Fruit fly (Drosophila melanogaster) whole organism, prepupa: Measurements from ENCODE around the gene Rbm13.

Experiments used
- Blimp-1 ChIP-seq: fragments of 200-800 bp; sonication (Bioruptor generic); optimal IDR thresholded peaks from 3 replicates; lab custom pipeline; 2017; ENCODE audit warnings: missing biosample characterization, missing genetic modification characterization, mild to moderate bottlenecking, moderate library complexity, missing genetic modification reagents
- CG10669 ChIP-seq: fragments of 200-800 bp; sonication (Bioruptor generic); optimal IDR thresholded peaks from 3 replicates; lab custom pipeline; 2018; ENCODE audit warnings: missing biosample characterization, mild to moderate bottlenecking, missing genetic modification characterization, moderate library complexity
- CG11294 ChIP-seq: fragments of 200-800 bp; sonication (Bioruptor generic); IDR thresholded peaks from 2 replicates; pipeline ENCODE4 v1.3.6; 2022; ENCODE audit warnings: missing biosample characterization, missing genetic modification characterization
- CG11762 ChIP-seq: fragments of 200-800 bp; sonication (Bioruptor generic); optimal IDR thresholded peaks from 3 replicates; lab custom pipeline; 2016; ENCODE audit warnings: missing biosample characterization, missing genetic modification characterization; ENCODE audit not compliant: insufficient read depth
- CG11902 ChIP-seq: fragments of 200-800 bp; sonication (Bioruptor generic); optimal IDR thresholded peaks from 3 replicates; lab custom pipeline; 2016; ENCODE audit warnings: missing biosample characterization, missing genetic modification characterization
- CG15336 ChIP-seq: fragments of 200-800 bp; sonication (Bioruptor generic); IDR thresholded peaks from 2 replicates; pipeline ENCODE4 v1.3.6; 2022; ENCODE audit warnings: missing biosample characterization, missing genetic modification characterization
- CG1621 ChIP-seq: fragments of 200-800 bp; sonication (Bioruptor generic); optimal IDR thresholded peaks from 3 replicates; lab custom pipeline; 2018; ENCODE audit warnings: missing biosample characterization, mild to moderate bottlenecking, missing genetic modification characterization
- CG16779 ChIP-seq: fragments of 200-800 bp; sonication (Bioruptor generic); optimal IDR thresholded peaks from 3 replicates; lab custom pipeline; 2017; ENCODE audit warnings: missing biosample characterization, mild to moderate bottlenecking, missing genetic modification characterization
- CG3032 ChIP-seq: fragments of 200-800 bp; optimal IDR thresholded peaks from 2 replicates; lab custom pipeline; 2019; ENCODE audit warnings: missing biosample characterization, mild to moderate bottlenecking, missing genetic modification characterization, moderate library complexity
- CG31627 ChIP-seq: fragments of 200-800 bp; sonication (Bioruptor generic); optimal IDR thresholded peaks from 3 replicates; lab custom pipeline; 2016; ENCODE audit warnings: missing biosample characterization, missing genetic modification characterization
- CG32006 ChIP-seq: fragments of 200-800 bp; sonication (Bioruptor generic); optimal IDR thresholded peaks from 3 replicates; lab custom pipeline; 2017; ENCODE audit warnings: missing biosample characterization, mild to moderate bottlenecking, missing genetic modification characterization
- CG34406 ChIP-seq: fragments of 200-800 bp; sonication (Bioruptor generic); optimal IDR thresholded peaks from 3 replicates; lab custom pipeline; 2016; ENCODE audit warnings: missing biosample characterization, missing genetic modification characterization
- CG3919 ChIP-seq: fragments of 200-800 bp; sonication (Bioruptor generic); optimal IDR thresholded peaks from 3 replicates; lab custom pipeline; 2016; ENCODE audit warnings: missing biosample characterization, missing genetic modification characterization
- CG4318 ChIP-seq: fragments of 200-800 bp; sonication (Bioruptor generic); optimal IDR thresholded peaks from 3 replicates; lab custom pipeline; 2017; ENCODE audit warnings: missing biosample characterization, mild to moderate bottlenecking, missing genetic modification characterization
- CG6163 ChIP-seq: fragments of 200-800 bp; sonication (Bioruptor generic); IDR thresholded peaks from 3 replicates; pipeline ENCODE4 v1.3.6; 2022; ENCODE audit warnings: missing biosample characterization, missing genetic modification characterization
- CG6276 ChIP-seq: fragments of 200-800 bp; sonication (Bioruptor generic); optimal IDR thresholded peaks from 2 replicates; lab custom pipeline; 2017; ENCODE audit warnings: missing biosample characterization, mild to moderate bottlenecking, missing genetic modification characterization
- CG6792 ChIP-seq: fragments of 200-800 bp; sonication (Bioruptor generic); optimal IDR thresholded peaks from 3 replicates; lab custom pipeline; 2016; ENCODE audit warnings: missing biosample characterization, missing genetic modification characterization
- CG6808 ChIP-seq: fragments of 200-800 bp; sonication (Bioruptor generic); optimal IDR thresholded peaks from 3 replicates; lab custom pipeline; 2017; ENCODE audit warnings: missing biosample characterization, missing genetic modification characterization, mild to moderate bottlenecking, moderate library complexity, missing genetic modification reagents
- CG7368 ChIP-seq: fragments of 200-800 bp; sonication (Bioruptor generic); optimal IDR thresholded peaks from 3 replicates; lab custom pipeline; 2016; ENCODE audit warnings: missing biosample characterization, missing genetic modification characterization
- CG8319 ChIP-seq: fragments of 200-800 bp; sonication (Bioruptor generic); optimal IDR thresholded peaks from 3 replicates; lab custom pipeline; 2016; ENCODE audit warnings: missing biosample characterization, missing genetic modification characterization
- CG8632 ChIP-seq: fragments of 200-800 bp; sonication (Bioruptor generic); optimal IDR thresholded peaks from 3 replicates; lab custom pipeline; 2016; ENCODE audit warnings: missing biosample characterization, missing genetic modification characterization
- CG9139 ChIP-seq: fragments of 200-800 bp; sonication (Bioruptor generic); optimal IDR thresholded peaks from 3 replicates; lab custom pipeline; 2017; ENCODE audit warnings: missing biosample characterization, mild to moderate bottlenecking, missing genetic modification characterization
- Eip75B ChIP-seq: fragments of 200-800 bp; sonication (Bioruptor generic); optimal IDR thresholded peaks from 3 replicates; lab custom pipeline; 2016; ENCODE audit warnings: missing biosample characterization, missing genetic modification characterization
- Eip78C ChIP-seq: fragments of 200-800 bp; sonication (Bioruptor generic); peaks from one replicate; lab custom pipeline; 2016; ENCODE audit warnings: missing biosample characterization, missing genetic modification characterization
- Ets96B ChIP-seq: fragments of 200-800 bp; optimal IDR thresholded peaks from 2 replicates; lab custom pipeline; 2019; ENCODE audit warnings: missing biosample characterization, mild to moderate bottlenecking, missing genetic modification characterization, moderate library complexity
- Gug ChIP-seq: fragments of 200-800 bp; sonication (Bioruptor generic); IDR thresholded peaks from 2 replicates; pipeline ENCODE4 v1.3.6; 2022; ENCODE audit warnings: missing biosample characterization, missing genetic modification characterization
- Hr39 ChIP-seq: fragments of 200-800 bp; sonication (Bioruptor generic); optimal IDR thresholded peaks from 2 replicates; lab custom pipeline; 2016; ENCODE audit warnings: missing biosample characterization, missing genetic modification characterization
- Hr4 ChIP-seq: fragments of 200-800 bp; sonication (Bioruptor generic); optimal IDR thresholded peaks from 3 replicates; lab custom pipeline; 2016; ENCODE audit warnings: missing biosample characterization, missing genetic modification characterization
- Lpt ChIP-seq: fragments of 200-800 bp; sonication (Bioruptor generic); optimal IDR thresholded peaks from 3 replicates; lab custom pipeline; 2016; ENCODE audit warnings: missing biosample characterization, missing genetic modification characterization
- Met ChIP-seq: fragments of 200-800 bp; sonication (Bioruptor generic); optimal IDR thresholded peaks from 3 replicates; lab custom pipeline; 2016; ENCODE audit warnings: missing biosample characterization, missing genetic modification characterization
- OdsH ChIP-seq: fragments of 200-800 bp; sonication (Bioruptor generic); optimal IDR thresholded peaks from 3 replicates; lab custom pipeline; 2016; ENCODE audit warnings: missing biosample characterization, missing genetic modification characterization
- Sox14 ChIP-seq: fragments of 200-800 bp; sonication (Bioruptor generic); optimal IDR thresholded peaks from 3 replicates; lab custom pipeline; 2016; ENCODE audit warnings: missing biosample characterization, missing genetic modification characterization
- Sox15 ChIP-seq: fragments of 200-800 bp; sonication (Bioruptor generic); optimal IDR thresholded peaks from 3 replicates; lab custom pipeline; 2016; ENCODE audit warnings: missing biosample characterization, missing genetic modification characterization
- acj6 ChIP-seq: fragments of 200-800 bp; sonication (Bioruptor generic); optimal IDR thresholded peaks from 3 replicates; lab custom pipeline; 2016; ENCODE audit warnings: missing biosample characterization, missing genetic modification characterization
- cyc ChIP-seq: fragments of 200-800 bp; sonication (Bioruptor generic); optimal IDR thresholded peaks from 3 replicates; lab custom pipeline; 2016; ENCODE audit warnings: missing biosample characterization, missing genetic modification characterization
- dac ChIP-seq: fragments of 200-800 bp; sonication (Bioruptor generic); optimal IDR thresholded peaks from 2 replicates; lab custom pipeline; 2017; ENCODE audit warnings: missing biosample characterization, mild to moderate bottlenecking, missing genetic modification characterization
- dsx ChIP-seq: fragments of 200-800 bp; optimal IDR thresholded peaks from 3 replicates; lab custom pipeline; 2019; ENCODE audit warnings: missing biosample characterization, mild to moderate bottlenecking, missing genetic modification characterization, moderate library complexity; ENCODE audit not compliant: poor library complexity, severe bottlenecking
- eg ChIP-seq: fragments of 200-800 bp; sonication (Bioruptor generic); IDR thresholded peaks from 3 replicates; pipeline ENCODE4 v1.3.6; 2022; ENCODE audit warnings: missing biosample characterization, missing genetic modification characterization
- fd59A ChIP-seq: fragments of 200-800 bp; sonication (Bioruptor generic); optimal IDR thresholded peaks from 2 replicates; lab custom pipeline; 2017; ENCODE audit warnings: missing biosample characterization, mild to moderate bottlenecking, missing genetic modification characterization, missing genetic modification reagents
- fd85E ChIP-seq: fragments of 200-800 bp; sonication (Bioruptor generic); optimal IDR thresholded peaks from 3 replicates; lab custom pipeline; 2016; ENCODE audit warnings: missing biosample characterization, missing genetic modification characterization
- lz ChIP-seq: fragments of 200-800 bp; sonication (Bioruptor generic); optimal IDR thresholded peaks from 3 replicates; lab custom pipeline; 2016; ENCODE audit warnings: missing biosample characterization, missing genetic modification characterization
- net ChIP-seq: fragments of 200-800 bp; sonication (Bioruptor generic); optimal IDR thresholded peaks from 3 replicates; lab custom pipeline; 2016; ENCODE audit warnings: missing biosample characterization, missing genetic modification characterization
- pdm3 ChIP-seq: fragments of 200-800 bp; sonication (Bioruptor generic); optimal IDR thresholded peaks from 3 replicates; lab custom pipeline; 2016; ENCODE audit warnings: missing biosample characterization, missing genetic modification characterization
- salr ChIP-seq, 2 experiments: fragments of 200-800 bp; sonication (Bioruptor generic); optimal IDR thresholded peaks; 3 replicates each; lab custom pipeline; 2016 to 2018; ENCODE audit warnings: missing biosample characterization in 2 of 2, missing genetic modification characterization in 2 of 2, mild to moderate bottlenecking in 1 of 2
- spab ChIP-seq: fragments of 200-800 bp; sonication (Bioruptor generic); optimal IDR thresholded peaks from 2 replicates; lab custom pipeline; 2017; ENCODE audit warnings: missing biosample characterization, mild to moderate bottlenecking, missing genetic modification characterization, missing genetic modification reagents
- ss ChIP-seq, 2 experiments: fragments of 200-800 bp; sonication (Bioruptor generic); optimal IDR thresholded peaks; 2 replicates in 1 of 2; 3 replicates in 1 of 2; lab custom pipeline; 2017 to 2018; ENCODE audit warnings: mild to moderate bottlenecking in 2 of 2, missing biosample characterization in 2 of 2, missing genetic modification characterization in 2 of 2, moderate library complexity in 1 of 2
- topi ChIP-seq: fragments of 200-800 bp; sonication (Bioruptor generic); optimal IDR thresholded peaks from 3 replicates; lab custom pipeline; 2016; ENCODE audit warnings: missing biosample characterization, missing genetic modification characterization
- vri ChIP-seq: fragments of 200-800 bp; sonication (Bioruptor generic); optimal IDR thresholded peaks from 3 replicates; lab custom pipeline; 2016; ENCODE audit warnings: missing biosample characterization, mild to moderate bottlenecking, missing genetic modification characterization

Gene Rbm13

dm6 chrX:8895413-8895812 is 6.1 kb upstream of the Rbm13 start (continued):
- TF ChIP-seq Sox14 (peak; percentile 19), Hr39 (GFP tag; lab: Kevin White, UChicago) (peak; percentile 48), cyc (GFP tag; lab: Kevin White, UChicago) (peak; percentile 12), spab (GFP tag; lab: Kevin White, UChicago) (no peak), Sox15 (GFP tag; lab: Kevin White, UChicago) (no peak), CG11762 (GFP tag; lab: Kevin White, UChicago) (no peak), salr (GFP tag; optimal IDR thresholded peaks at IDR 0.05; lab: Kevin White, UChicago) (no peak), CG8632 (GFP tag; lab: Kevin White, UChicago) (no peak), CG3919 (GFP tag; lab: Kevin White, UChicago) (peak; percentile 25)

- peak; percentile 88 for TF ChIP-seq CG7368 (GFP tag; lab: Kevin White, UChicago)
- TF ChIP-seq OdsH, result peak; percentile 95
- TF ChIP-seq CG6792 (GFP tag; lab: Kevin White, UChicago), result peak; percentile 92
- peak; percentile 80 for TF ChIP-seq CG9139
- peak; percentile 72 to 82 for TF ChIP-seq ss (GFP tag; optimal IDR thresholded peaks at IDR 0.05; lab: Kevin White, UChicago)
- peak; percentile 89 for TF ChIP-seq cyc (GFP tag; lab: Kevin White, UChicago)
- peak; percentile 85 for TF ChIP-seq Eip75B
- TF ChIP-seq CG32006 (GFP tag; lab: Kevin White, UChicago), result peak; percentile 96
- peak; percentile 87 for TF ChIP-seq CG8319 (GFP tag; lab: Kevin White, UChicago)
- peak; percentile 34 for TF ChIP-seq fd85E
- TF ChIP-seq CG6163, result peak; percentile 97
- TF ChIP-seq Hr4 (GFP tag; lab: Kevin White, UChicago), result peak; percentile 94
- peak; percentile 85 for TF ChIP-seq CG3032 (tag; lab: Kevin White, UChicago)
- TF ChIP-seq CG8632 (GFP tag; lab: Kevin White, UChicago), result peak; percentile 90
- peak; percentile 89 for TF ChIP-seq CG11762 (GFP tag; lab: Kevin White, UChicago)
- TF ChIP-seq pdm3, result peak; percentile 91
- peak; percentile 86 for TF ChIP-seq dsx (GFP tag; lab: Kevin White, UChicago)
- peak; percentile 89 for TF ChIP-seq CG11902 (GFP tag; lab: Kevin White, UChicago)
- TF ChIP-seq Blimp-1 (GFP tag; lab: Kevin White, UChicago), result peak; percentile 78
- TF ChIP-seq salr (GFP tag; optimal IDR thresholded peaks at IDR 0.05; lab: Kevin White, UChicago), result peak; percentile 76 to 85
- peak; percentile 95 for TF ChIP-seq Gug (GFP tag; lab: Robert Waterston, UW)
- TF ChIP-seq CG15336 (GFP tag; lab: Robert Waterston, UW), result peak; percentile 97
- peak; percentile 92 for TF ChIP-seq topi (GFP tag; lab: Kevin White, UChicago)
- TF ChIP-seq Met (GFP tag; lab: Kevin White, UChicago), result peak; percentile 92
- TF ChIP-seq Sox15 (GFP tag; lab: Kevin White, UChicago), result peak; percentile 87
- peak; percentile 93 for TF ChIP-seq CG34406 (GFP tag; lab: Kevin White, UChicago)
- TF ChIP-seq vri, result peak; percentile 83
- TF ChIP-seq Lpt (GFP tag; lab: Kevin White, UChicago), result peak; percentile 95
- TF ChIP-seq acj6, result peak; percentile 93
- TF ChIP-seq Ets96B (tag; lab: Kevin White, UChicago), result peak; percentile 88
- TF ChIP-seq CG11294 (GFP tag; lab: Robert Waterston, UW), result peak; percentile 96
- peak; percentile 97 for TF ChIP-seq Eip78C (GFP tag; lab: Kevin White, UChicago)
- peak; percentile 85 for TF ChIP-seq fd59A (GFP tag; lab: Kevin White, UChicago)
- TF ChIP-seq CG1621 (tag; lab: Kevin White, UChicago), result peak; percentile 87
- peak; percentile 91 for TF ChIP-seq dac (GFP tag; lab: Kevin White, UChicago)
- peak; percentile 92 for TF ChIP-seq net (GFP tag; lab: Kevin White, UChicago)
- peak; percentile 88 for TF ChIP-seq lz (GFP tag; lab: Kevin White, UChicago)
- TF ChIP-seq eg (GFP tag; lab: Robert Waterston, UW), result peak; percentile 98
- peak; percentile 84 for TF ChIP-seq Hr39 (GFP tag; lab: Kevin White, UChicago)
- TF ChIP-seq CG10669 (GFP tag; lab: Kevin White, UChicago), result peak; percentile 86
- peak; percentile 90 for TF ChIP-seq Sox14
- peak; percentile 85 for TF ChIP-seq CG6808 (GFP tag; lab: Kevin White, UChicago)
- peak; percentile 94 for TF ChIP-seq CG6276
- peak; percentile 87 for TF ChIP-seq CG31627 (GFP tag; lab: Kevin White, UChicago)
- TF ChIP-seq CG3919 (GFP tag; lab: Kevin White, UChicago), result peak; percentile 94
- TF ChIP-seq CG4318 (GFP tag; lab: Kevin White, UChicago), result peak; percentile 93
- TF ChIP-seq CG16779 (tag; lab: Kevin White, UChicago), result peak; percentile 83
Measured at dm6 chrX:8896080-8896479, 5.4 kb upstream of the Rbm13 start.
